Worm (Caenorhabditis elegans) whole organism, L2 larva: Measurements from ENCODE around the gene acr-2.
A peak's percentile ranks its signal among the peaks of the same experiment; 100 is the strongest.

ENCODE experiments used
- C34F6.9 ChIP-seq: fragments of 150-350 bp; optimal IDR thresholded peaks from 2 replicates; lab custom pipeline; 2014; ENCODE audit warnings: missing biosample characterization, missing genetic modification characterization
- F13H6.1 ChIP-seq: sonication (generic microtip); optimal IDR thresholded peaks from 2 replicates; lab custom pipeline; 2016; ENCODE audit warnings: missing genetic modification characterization, missing compliant biosample characterization
- R02D3.7 ChIP-seq: fragments of 150-350 bp; optimal IDR thresholded peaks from 2 replicates; lab custom pipeline; 2014; ENCODE audit warnings: missing biosample characterization, missing genetic modification characterization
- Y55F3AM.14 ChIP-seq: fragments of 200-800 bp; sonication (Bioruptor generic); optimal IDR thresholded peaks from 2 replicates; lab custom pipeline; 2018; ENCODE audit warnings: mild to moderate bottlenecking, missing genetic modification characterization, missing compliant biosample characterization
- ZK546.5 ChIP-seq: sonication (generic microtip); optimal IDR thresholded peaks from 2 replicates; lab custom pipeline; 2017; ENCODE audit warnings: missing biosample characterization, missing genetic modification characterization
- alr-1 ChIP-seq: fragments of 150-350 bp; optimal IDR thresholded peaks from 2 replicates; lab custom pipeline; 2014; ENCODE audit warnings: missing biosample characterization, missing genetic modification characterization
- aly-2 ChIP-seq: fragments of 150-350 bp; optimal IDR thresholded peaks from 2 replicates; lab custom pipeline; 2014; ENCODE audit warnings: missing biosample characterization, missing genetic modification characterization
- ama-1 ChIP-seq: fragments of 150-350 bp; optimal IDR thresholded peaks from 2 replicates; lab custom pipeline; 2018; ENCODE audit warnings: inconsistent platforms
- blmp-1 ChIP-seq: sonication (generic microtip); optimal IDR thresholded peaks from 2 replicates; lab custom pipeline; 2017; ENCODE audit warnings: missing genetic modification characterization, mild to moderate bottlenecking, missing compliant biosample characterization, antibody characterized with exemption, moderate library complexity; ENCODE audit not compliant: insufficient read depth
- ceh-16 ChIP-seq: fragments of 150-350 bp; optimal IDR thresholded peaks from 2 replicates; lab custom pipeline; 2014; ENCODE audit warnings: missing biosample characterization, missing genetic modification characterization
- ceh-82 ChIP-seq: fragments of 150-350 bp; optimal IDR thresholded peaks from 2 replicates; lab custom pipeline; 2014; ENCODE audit warnings: missing biosample characterization, missing genetic modification characterization
- crh-2 ChIP-seq: sonication (generic microtip); optimal IDR thresholded peaks from 2 replicates; lab custom pipeline; 2017; ENCODE audit warnings: missing biosample characterization, missing genetic modification characterization
- dmd-4 ChIP-seq: sonication (generic microtip); optimal IDR thresholded peaks from 2 replicates; lab custom pipeline; 2017; ENCODE audit warnings: missing biosample characterization, missing genetic modification characterization
- egl-27 ChIP-seq: sonication (generic microtip); optimal IDR thresholded peaks from 3 replicates; lab custom pipeline; 2017; ENCODE audit warnings: missing biosample characterization, missing genetic modification reagents, missing genetic modification characterization
- elt-1 ChIP-seq: fragments of 150-350 bp; optimal IDR thresholded peaks from 2 replicates; lab custom pipeline; 2014; ENCODE audit warnings: missing biosample characterization, missing genetic modification characterization
- elt-3 ChIP-seq: sonication (generic microtip); optimal IDR thresholded peaks from 2 replicates; lab custom pipeline; 2017; ENCODE audit warnings: missing biosample characterization, missing genetic modification characterization
- fos-1 ChIP-seq: fragments of 150-350 bp; optimal IDR thresholded peaks from 2 replicates; lab custom pipeline; 2014; ENCODE audit warnings: missing biosample characterization, missing genetic modification characterization
- gmeb-1 ChIP-seq: fragments of 150-350 bp; optimal IDR thresholded peaks from 2 replicates; lab custom pipeline; 2014; ENCODE audit warnings: missing biosample characterization, missing genetic modification characterization
- lin-11 ChIP-seq: fragments of 150-350 bp; sonication (generic microtip); optimal IDR thresholded peaks from 2 replicates; lab custom pipeline; 2014; ENCODE audit warnings: missing biosample characterization, missing genetic modification characterization, inconsistent platforms, mixed read lengths
- lin-13 ChIP-seq: fragments of 150-350 bp; optimal IDR thresholded peaks from 2 replicates; lab custom pipeline; 2014; ENCODE audit warnings: missing biosample characterization, missing genetic modification reagents, missing genetic modification characterization
- lsy-2 ChIP-seq, 2 experiments: fragments of 150-350 bp in 1 of 2; sonication (generic microtip) in 1 of 2; optimal IDR thresholded peaks; 2 replicates each; lab custom pipeline; 2014 to 2017; ENCODE audit warnings: missing biosample characterization in 2 of 2, missing genetic modification characterization in 2 of 2
- mab-5 ChIP-seq: fragments of 150-350 bp; optimal IDR thresholded peaks from 2 replicates; lab custom pipeline; 2014; ENCODE audit warnings: missing biosample characterization, missing genetic modification characterization
- mbf-1 ChIP-seq: sonication (generic microtip); optimal IDR thresholded peaks from 2 replicates; lab custom pipeline; 2017; ENCODE audit warnings: missing biosample characterization, missing genetic modification characterization
- mdl-1 ChIP-seq, 2 experiments: fragments of 150-350 bp in 1 of 2; sonication (generic microtip) in 1 of 2; optimal IDR thresholded peaks; 2 replicates each; lab custom pipeline; 2017; ENCODE audit warnings: missing biosample characterization in 2 of 2, missing genetic modification characterization in 2 of 2
- nhr-10 ChIP-seq: sonication (generic microtip); optimal IDR thresholded peaks from 2 replicates; lab custom pipeline; 2017; ENCODE audit warnings: missing biosample characterization, missing genetic modification characterization
- nhr-12 ChIP-seq: fragments of 150-350 bp; optimal IDR thresholded peaks from 2 replicates; lab custom pipeline; 2014; ENCODE audit warnings: missing biosample characterization, missing genetic modification characterization
- nhr-129 ChIP-seq: fragments of 150-350 bp; optimal IDR thresholded peaks from 2 replicates; lab custom pipeline; 2014; ENCODE audit warnings: missing biosample characterization, missing genetic modification characterization
- nhr-21 ChIP-seq: fragments of 150-350 bp; optimal IDR thresholded peaks from 2 replicates; lab custom pipeline; 2014; ENCODE audit warnings: missing biosample characterization, missing genetic modification characterization
- nhr-23 ChIP-seq: fragments of 150-350 bp; optimal IDR thresholded peaks from 2 replicates; lab custom pipeline; 2014; ENCODE audit warnings: missing biosample characterization, missing genetic modification reagents, missing genetic modification characterization
- nhr-237 ChIP-seq: fragments of 150-350 bp; optimal IDR thresholded peaks from 2 replicates; lab custom pipeline; 2014; ENCODE audit warnings: missing biosample characterization, missing genetic modification characterization
- nhr-25 ChIP-seq: fragments of 150-350 bp; sonication (generic microtip); optimal IDR thresholded peaks from 3 replicates; lab custom pipeline; 2014; ENCODE audit warnings: missing biosample characterization, missing genetic modification characterization
- nhr-6 ChIP-seq: fragments of 150-350 bp; optimal IDR thresholded peaks from 2 replicates; lab custom pipeline; 2014; ENCODE audit warnings: missing biosample characterization, missing genetic modification characterization
- peb-1 ChIP-seq: fragments of 150-350 bp; optimal IDR thresholded peaks from 2 replicates; lab custom pipeline; 2014; ENCODE audit warnings: missing biosample characterization, missing genetic modification characterization
- sem-4 ChIP-seq: fragments of 150-350 bp; optimal IDR thresholded peaks from 2 replicates; lab custom pipeline; 2014; ENCODE audit warnings: missing biosample characterization, missing genetic modification reagents, missing genetic modification characterization
- sma-3 ChIP-seq: sonication (generic microtip); optimal IDR thresholded peaks from 2 replicates; lab custom pipeline; 2016; ENCODE audit warnings: missing genetic modification reagents, missing genetic modification characterization, missing compliant biosample characterization
- sma-9 ChIP-seq, 2 experiments: fragments of 150-350 bp in 1 of 2; sonication (generic microtip) in 1 of 2; optimal IDR thresholded peaks; 2 replicates each; lab custom pipeline; 2014 to 2016; ENCODE audit warnings: missing genetic modification characterization in 2 of 2, mild to moderate bottlenecking in 1 of 2, missing biosample characterization in 1 of 2, missing compliant biosample characterization in 1 of 2, missing genetic modification reagents in 1 of 2, moderate library complexity in 1 of 2
- snpc-4 ChIP-seq: fragments of 150-350 bp; optimal IDR thresholded peaks from 2 replicates; lab custom pipeline; 2014; ENCODE audit warnings: missing biosample characterization, missing genetic modification characterization
- unc-39 ChIP-seq: fragments of 150-350 bp; optimal IDR thresholded peaks from 2 replicates; lab custom pipeline; 2014; ENCODE audit warnings: missing biosample characterization, missing genetic modification characterization
- unc-55 ChIP-seq: fragments of 150-350 bp; sonication (generic microtip); optimal IDR thresholded peaks from 3 replicates; lab custom pipeline; 2014; ENCODE audit warnings: missing biosample characterization, missing genetic modification reagents, missing genetic modification characterization
- unc-62 ChIP-seq: fragments of 150-350 bp; optimal IDR thresholded peaks from 2 replicates; lab custom pipeline; 2014; ENCODE audit warnings: missing biosample characterization, missing genetic modification reagents, missing genetic modification characterization
- zag-1 ChIP-seq: fragments of 150-350 bp; optimal IDR thresholded peaks from 2 replicates; lab custom pipeline; 2014; ENCODE audit warnings: missing biosample characterization, missing genetic modification characterization
- ztf-1 ChIP-seq: fragments of 200-800 bp; sonication (Bioruptor generic); conservative IDR thresholded peaks from 2 replicates; pipeline ENCODE4 v1.3.6; 2022; ENCODE audit warnings: missing genetic modification characterization, missing compliant biosample characterization
- ztf-11 ChIP-seq: sonication (generic microtip); optimal IDR thresholded peaks from 2 replicates; lab custom pipeline; 2017; ENCODE audit warnings: missing biosample characterization, missing genetic modification characterization
- ztf-4 ChIP-seq: fragments of 150-350 bp; optimal IDR thresholded peaks from 2 replicates; lab custom pipeline; 2014; ENCODE audit warnings: missing biosample characterization, missing genetic modification characterization

Gene acr-2

ce11 chrX:6735494-6735893 is 33.1 kb downstream of the acr-2 start:
- TF ChIP-seq mdl-1 (tag; optimal IDR thresholded peaks at IDR 0.05; lab: Kevin White, UChicago) (peak in 1 of 2 experiments; percentile 27), F13H6.1 (tag; lab: Kevin White, UChicago) (peak; percentile 63), crh-2 (peak; percentile 45), lsy-2 (tag; optimal IDR thresholded peaks at IDR 0.05; lab: Kevin White, UChicago) (peak in 1 of 2 experiments; percentile 58), nhr-25 (tag; lab: Kevin White, UChicago) (peak; percentile 70), nhr-21 (tag; lab: Kevin White, UChicago) (peak; percentile 81), sma-3 (peak; percentile 65), nhr-23 (no peak), sma-9 (GFP tag; optimal IDR thresholded peaks at IDR 0.05; lab: Kevin White, UChicago) (peak; percentile 85), sma-9 (tag; optimal IDR thresholded peaks at IDR 0.05; lab: Kevin White, UChicago) (no peak), ztf-4 (tag; lab: Kevin White, UChicago) (no peak), nhr-129 (tag; lab: Kevin White, UChicago) (peak; percentile 83), C34F6.9 (tag; lab: Kevin White, UChicago) (peak; percentile 57), blmp-1 (tag; lab: Kevin White, UChicago) (no peak)

- TF ChIP-seq sma-9 (GFP tag; optimal IDR thresholded peaks at IDR 0.05; lab: Kevin White, UChicago) (peak; percentile 93), sma-9 (tag; optimal IDR thresholded peaks at IDR 0.05; lab: Kevin White, UChicago) (no peak), alr-1 (no peak), lsy-2 (tag; optimal IDR thresholded peaks at IDR 0.05; lab: Kevin White, UChicago) (peak in 1 of 2 experiments; percentile 63), sma-3 (peak; percentile 91), F13H6.1 (tag; lab: Kevin White, UChicago) (peak; percentile 68), gmeb-1 (tag; lab: Kevin White, UChicago) (peak; percentile 66), dmd-4 (tag; lab: Kevin White, UChicago) (peak; percentile 21), ama-1 (lab: Kevin White, UChicago) (peak; percentile 17), nhr-6 (tag; lab: Kevin White, UChicago) (peak; percentile 76), nhr-129 (tag; lab: Kevin White, UChicago) (peak; percentile 88), elt-1 (tag; lab: Kevin White, UChicago) (no peak), blmp-1 (tag; lab: Kevin White, UChicago) (peak; percentile 84), R02D3.7 (tag; lab: Kevin White, UChicago) (no peak), ceh-82 (no peak), aly-2 (tag; lab: Kevin White, UChicago) (no peak), nhr-21 (tag; lab: Kevin White, UChicago) (peak; percentile 96), mdl-1 (tag; optimal IDR thresholded peaks at IDR 0.05; lab: Kevin White, UChicago) (peak; percentile 80 to 84), C34F6.9 (tag; lab: Kevin White, UChicago) (peak; percentile 42), sem-4 (tag; lab: Kevin White, UChicago) (peak; percentile 32), Y55F3AM.14 (GFP tag; lab: Kevin White, UChicago) (peak; percentile 66), nhr-12 (tag; lab: Kevin White, UChicago) (no peak), ztf-4 (tag; lab: Kevin White, UChicago) (peak; percentile 19), elt-3 (tag; lab: Kevin White, UChicago) (peak; percentile 14), crh-2 (peak; percentile 66), nhr-23 (no peak), ceh-16 (tag; lab: Kevin White, UChicago) (no peak), egl-27 (peak; percentile 84), ZK546.5 (tag; lab: Kevin White, UChicago) (no peak), mbf-1 (tag; lab: Kevin White, UChicago) (no peak), zag-1 (tag; lab: Kevin White, UChicago) (no peak), nhr-25 (tag; lab: Kevin White, UChicago) (peak; percentile 97), fos-1 (tag; lab: Kevin White, UChicago) (peak; percentile 61), peb-1 (tag; lab: Kevin White, UChicago) (no peak)
Observed at ce11 chrX:6736358-6736991, 34.1 kb downstream of the acr-2 start.

- TF ChIP-seq nhr-129 (tag; lab: Kevin White, UChicago) = peak; percentile 88
- TF ChIP-seq nhr-12 (tag; lab: Kevin White, UChicago) = no peak
- TF ChIP-seq ceh-16 (tag; lab: Kevin White, UChicago) = peak; percentile 93
- TF ChIP-seq aly-2 (tag; lab: Kevin White, UChicago) = no peak
- peak; percentile 89 for TF ChIP-seq blmp-1 (tag; lab: Kevin White, UChicago)
- no peak for TF ChIP-seq ZK546.5 (tag; lab: Kevin White, UChicago)
- peak; percentile 79 for TF ChIP-seq fos-1 (tag; lab: Kevin White, UChicago)
- TF ChIP-seq snpc-4 = peak; percentile 57
- peak; percentile 38 for TF ChIP-seq unc-55 (GFP tag; lab: Kevin White, UChicago)
- TF ChIP-seq ztf-1 (GFP tag; lab: Robert Waterston, UW) = no peak
- peak; percentile 62 for TF ChIP-seq gmeb-1 (tag; lab: Kevin White, UChicago)
- TF ChIP-seq ztf-11 = no peak
- no peak for TF ChIP-seq mbf-1 (tag; lab: Kevin White, UChicago)
- peak; percentile 99 for TF ChIP-seq nhr-21 (tag; lab: Kevin White, UChicago)
- no peak for TF ChIP-seq nhr-10 (tag; lab: Kevin White, UChicago)
- peak; percentile 78 for TF ChIP-seq lin-11 (tag; lab: Kevin White, UChicago)
- peak; percentile 30 for TF ChIP-seq mab-5
- TF ChIP-seq peb-1 (tag; lab: Kevin White, UChicago) = no peak
- TF ChIP-seq unc-39 (tag; lab: Kevin White, UChicago) = no peak
- TF ChIP-seq Y55F3AM.14 (GFP tag; lab: Kevin White, UChicago) = peak; percentile 93
- peak; percentile 25 for TF ChIP-seq lin-13 (GFP tag; lab: Kevin White, UChicago)
- TF ChIP-seq nhr-237 (tag; lab: Kevin White, UChicago) = no peak
- peak; percentile 12 to 73 for TF ChIP-seq lsy-2 (tag; optimal IDR thresholded peaks at IDR 0.05; lab: Kevin White, UChicago)
- TF ChIP-seq unc-62 = no peak
Observed at ce11 chrX:6737329-6738008, 35.1 kb downstream of the acr-2 start.
